Fruit fly (Drosophila melanogaster) whole organism, wandering third instar larva: ENCODE measurements around the gene Arp1.

Experiments
- Abd-B ChIP-seq: fragments of >200 bp; optimal IDR thresholded peaks from 2 replicates; lab custom pipeline; 2017; ENCODE audit warnings: missing biosample characterization, missing genetic modification characterization
- CG32264 ChIP-seq: fragments of 200-800 bp; sonication (Bioruptor generic); optimal IDR thresholded peaks from 2 replicates; lab custom pipeline; 2016; ENCODE audit warnings: missing biosample characterization, missing genetic modification characterization
- CrebA ChIP-seq: fragments of 200-800 bp; sonication (Bioruptor generic); optimal IDR thresholded peaks from 2 replicates; lab custom pipeline; 2016; ENCODE audit warnings: missing biosample characterization, mild to moderate bottlenecking, missing genetic modification characterization, borderline replicate concordance
- Dfd ChIP-seq: fragments of >200 bp; optimal IDR thresholded peaks from 2 replicates; lab custom pipeline; 2017; ENCODE audit warnings: missing biosample characterization, missing genetic modification characterization
- Dif ChIP-seq: fragments of 200-275, 200-300 bp; sonication (Bioruptor generic); optimal IDR thresholded peaks from 2 replicates; lab custom pipeline; 2018; ENCODE audit warnings: missing biosample characterization, missing genetic modification characterization; ENCODE audit not compliant: partially characterized antibody
- HLH106 ChIP-seq: fragments of 200-800 bp; optimal IDR thresholded peaks from 3 replicates; lab custom pipeline; 2019; ENCODE audit warnings: missing biosample characterization, mild to moderate bottlenecking, missing genetic modification characterization, moderate library complexity
- Hnf4 ChIP-seq: fragments of 200-800 bp; sonication (Bioruptor generic); optimal IDR thresholded peaks from 2 replicates; lab custom pipeline; 2016; ENCODE audit warnings: missing biosample characterization, mild to moderate bottlenecking, missing genetic modification characterization
- Hr78 ChIP-seq: fragments of >200 bp; optimal IDR thresholded peaks from 2 replicates; lab custom pipeline; 2017; ENCODE audit warnings: missing biosample characterization, missing genetic modification characterization
- Jra ChIP-seq: sonication (Bioruptor generic); optimal IDR thresholded peaks from 2 replicates; lab custom pipeline; 2016; ENCODE audit warnings: missing biosample characterization, missing genetic modification characterization
- Myc ChIP-seq: fragments of >200 bp; optimal IDR thresholded peaks from 2 replicates; lab custom pipeline; 2017
- N ChIP-seq: fragments of >200 bp; optimal IDR thresholded peaks from 2 replicates; lab custom pipeline; 2018; ENCODE audit warnings: missing biosample characterization, missing external identifiers, missing genetic modification characterization
- OdsH ChIP-seq: fragments of 200-800 bp; sonication (Bioruptor generic); optimal IDR thresholded peaks from 2 replicates; lab custom pipeline; 2016; ENCODE audit warnings: missing biosample characterization, mild to moderate bottlenecking, missing genetic modification characterization
- Rel ChIP-seq, 2 experiments: fragments of 200-800 bp; sonication (Bioruptor generic) in 1 of 2; optimal IDR thresholded peaks; 2 replicates in 1 of 2; 3 replicates in 1 of 2; lab custom pipeline; 2016 to 2019; ENCODE audit warnings: mild to moderate bottlenecking in 2 of 2, missing biosample characterization in 2 of 2, missing genetic modification characterization in 2 of 2, moderate library complexity in 1 of 2
- Vsx2 ChIP-seq: fragments of 200-300, 225-300 bp; sonication (Bioruptor generic); optimal IDR thresholded peaks from 2 replicates; lab custom pipeline; 2018; ENCODE audit warnings: missing biosample characterization, missing genetic modification characterization; ENCODE audit not compliant: partially characterized antibody
- br ChIP-seq: fragments of 200-800 bp; sonication (Bioruptor generic); optimal IDR thresholded peaks from 2 replicates; lab custom pipeline; 2016; ENCODE audit warnings: missing biosample characterization, missing genetic modification characterization
- brk ChIP-seq: fragments of 200-800 bp; sonication (Bioruptor generic); optimal IDR thresholded peaks from 2 replicates; lab custom pipeline; 2016; ENCODE audit warnings: missing biosample characterization, mild to moderate bottlenecking, missing genetic modification characterization
- dl ChIP-seq, 2 experiments: fragments of 175-275, 200-275 bp in 1 of 2; fragments of 200-275 bp in 1 of 2; sonication (Bioruptor generic); optimal IDR thresholded peaks; lab custom pipeline; 2018; ENCODE audit warnings: mild to moderate bottlenecking in 2 of 2, missing biosample characterization in 2 of 2, missing genetic modification characterization in 2 of 2, moderate library complexity in 2 of 2; ENCODE audit not compliant: partially characterized antibody in 2 of 2, insufficient read depth in 1 of 2
- dmrt93B ChIP-seq: fragments of 200-800 bp; sonication (Bioruptor generic); optimal IDR thresholded peaks from 2 replicates; lab custom pipeline; 2018; ENCODE audit warnings: missing biosample characterization, mild to moderate bottlenecking, missing genetic modification characterization
- dsf ChIP-seq: sonication (Bioruptor generic); optimal IDR thresholded peaks from 2 replicates; lab custom pipeline; 2016; ENCODE audit warnings: missing biosample characterization, missing genetic modification characterization, borderline replicate concordance
- ey ChIP-seq: fragments of 200-800 bp; sonication (Bioruptor generic); optimal IDR thresholded peaks from 2 replicates; lab custom pipeline; 2016; ENCODE audit warnings: missing biosample characterization, missing genetic modification characterization
- foxo ChIP-seq, 2 experiments: fragments of 200-800 bp; sonication (Bioruptor generic); optimal IDR thresholded peaks; 2 replicates in 1 of 2; 3 replicates in 1 of 2; lab custom pipeline; 2016 to 2017; ENCODE audit warnings: missing biosample characterization in 2 of 2, missing genetic modification characterization in 2 of 2
- fru ChIP-seq: fragments of 200-800 bp; sonication (Bioruptor generic); optimal IDR thresholded peaks from 3 replicates; lab custom pipeline; 2016; ENCODE audit warnings: missing biosample characterization, mild to moderate bottlenecking, missing genetic modification characterization
- h ChIP-seq: fragments of 200-800 bp; sonication (Bioruptor generic); optimal IDR thresholded peaks from 3 replicates; lab custom pipeline; 2016; ENCODE audit warnings: missing biosample characterization, mild to moderate bottlenecking, missing genetic modification characterization
- jim ChIP-seq: fragments of 175-275, 200-325 bp; sonication (Bioruptor generic); optimal IDR thresholded peaks from 2 replicates; lab custom pipeline; 2016; ENCODE audit warnings: missing biosample characterization, mild to moderate bottlenecking, missing genetic modification characterization
- lola ChIP-seq: fragments of >200 bp; optimal IDR thresholded peaks from 2 replicates; lab custom pipeline; 2017; ENCODE audit warnings: missing biosample characterization, missing genetic modification characterization
- pan ChIP-seq: fragments of >200 bp; optimal IDR thresholded peaks from 2 replicates; lab custom pipeline; 2017
- rgr ChIP-seq: fragments of 200-800 bp; sonication (Bioruptor generic); optimal IDR thresholded peaks from 3 replicates; lab custom pipeline; 2016; ENCODE audit warnings: missing biosample characterization, mild to moderate bottlenecking, missing genetic modification characterization
- sv ChIP-seq: fragments of 200-800 bp; sonication (Bioruptor generic); optimal IDR thresholded peaks from 3 replicates; lab custom pipeline; 2016; ENCODE audit warnings: missing biosample characterization, missing genetic modification characterization
- usp ChIP-seq: fragments of >200 bp; optimal IDR thresholded peaks from 2 replicates; lab custom pipeline; 2017; ENCODE audit warnings: missing biosample characterization, missing genetic modification characterization

The Arp1 gene

dm6 chr3R:12654253-12654623 lies 37.3 kb upstream of the Arp1 start, which contains the start of gene CG6225:
CG6225 (plus strand) TSS chr3R:12654577.
- no peak for TF ChIP-seq rgr (GFP tag; lab: Kevin White, UChicago)
- no peak for TF ChIP-seq Jra (GFP tag; lab: Kevin White, UChicago)

- TF ChIP-seq foxo (GFP tag; optimal IDR thresholded peaks at IDR 0.05; lab: Kevin White, UChicago) (no peak), OdsH (GFP tag; lab: Kevin White, UChicago) (peak; percentile 4)
Observed at dm6 chr3R:12656946-12657566, 34.5 kb upstream of the Arp1 start.

- TF ChIP-seq br (GFP tag; lab: Kevin White, UChicago) (no peak), HLH106 (no peak), brk (GFP tag; lab: Kevin White, UChicago) (no peak), dmrt93B (GFP tag; lab: Kevin White, UChicago) (no peak), Vsx2 (GFP tag; lab: Kevin White, UChicago) (no peak), sv (GFP tag; lab: Kevin White, UChicago) (no peak), dl (GFP tag; optimal IDR thresholded peaks at IDR 0.05; lab: Kevin White, UChicago; ENCODE audit: insufficient read depth in 1 of 2, partially characterized antibody in 2 of 2) (no peak), Abd-B (no peak), ey (no peak), Hnf4 (no peak), Hr78 (GFP tag; lab: Kevin White, UChicago) (no peak), pan (no peak), jim (GFP tag; lab: Kevin White, UChicago) (no peak), CG32264 (GFP tag; lab: Kevin White, UChicago) (no peak), h (GFP tag; lab: Kevin White, UChicago) (no peak), CrebA (no peak), lola (GFP tag; lab: Kevin White, UChicago) (no peak), foxo (GFP tag; optimal IDR thresholded peaks at IDR 0.05; lab: Kevin White, UChicago) (no peak), Myc (lab: Kevin White, UChicago) (no peak)
- TF ChIP-seq, all 38 proteins: peak for 0
Observed at dm6 chr3R:12662531-12662930, 29.0 kb upstream of the Arp1 start, which contains the start of gene CG14395. CG14395 (plus strand) TSS chr3R:12662831.

- TF ChIP-seq rgr (GFP tag; lab: Kevin White, UChicago), result no peak
- TF ChIP-seq dsf (GFP tag; lab: Kevin White, UChicago), result no peak
- no peak for TF ChIP-seq usp
- TF ChIP-seq jim (GFP tag; lab: Kevin White, UChicago), result no peak
- no peak for TF ChIP-seq Dfd (GFP tag; lab: Kevin White, UChicago)
- no peak for TF ChIP-seq N
- no peak for TF ChIP-seq foxo (GFP tag; optimal IDR thresholded peaks at IDR 0.05; lab: Kevin White, UChicago)
- TF ChIP-seq ey, result no peak
- TF ChIP-seq Rel (GFP tag; optimal IDR thresholded peaks at IDR 0.05; lab: Kevin White, UChicago), result no peak
- TF ChIP-seq Rel (tag; optimal IDR thresholded peaks at IDR 0.05; lab: Kevin White, UChicago), result no peak
- no peak for TF ChIP-seq sv (GFP tag; lab: Kevin White, UChicago)
- no peak for TF ChIP-seq Myc (lab: Kevin White, UChicago)
- no peak for TF ChIP-seq CrebA
- no peak for TF ChIP-seq lola (GFP tag; lab: Kevin White, UChicago)
- TF ChIP-seq Dif (GFP tag; lab: Kevin White, UChicago), result no peak
- TF ChIP-seq Hr78 (GFP tag; lab: Kevin White, UChicago), result no peak
- TF ChIP-seq fru (GFP tag; lab: Kevin White, UChicago), result no peak
- TF ChIP-seq Abd-B, result no peak
- TF ChIP-seq br (GFP tag; lab: Kevin White, UChicago), result no peak
- TF ChIP-seq h (GFP tag; lab: Kevin White, UChicago), result no peak
- TF ChIP-seq, all 38 proteins: peak for 0
Observed at dm6 chr3R:12666206-12666834, 25.2 kb upstream of the Arp1 start.

dm6 chr3R:12674041-12674623 lies 17.4 kb upstream of the Arp1 start, which contains the start of gene Gnmt:
Gnmt (plus strand) TSS chr3R:12674608.
- TF ChIP-seq Dif (GFP tag; lab: Kevin White, UChicago) (peak; percentile 33), CG32264 (GFP tag; lab: Kevin White, UChicago) (no peak)
- TF ChIP-seq, all 38 proteins: peak for 1
